Fruit fly (Drosophila melanogaster): ENCODE measurements around the gene CG17819.

Gene CG17819

DNA sequence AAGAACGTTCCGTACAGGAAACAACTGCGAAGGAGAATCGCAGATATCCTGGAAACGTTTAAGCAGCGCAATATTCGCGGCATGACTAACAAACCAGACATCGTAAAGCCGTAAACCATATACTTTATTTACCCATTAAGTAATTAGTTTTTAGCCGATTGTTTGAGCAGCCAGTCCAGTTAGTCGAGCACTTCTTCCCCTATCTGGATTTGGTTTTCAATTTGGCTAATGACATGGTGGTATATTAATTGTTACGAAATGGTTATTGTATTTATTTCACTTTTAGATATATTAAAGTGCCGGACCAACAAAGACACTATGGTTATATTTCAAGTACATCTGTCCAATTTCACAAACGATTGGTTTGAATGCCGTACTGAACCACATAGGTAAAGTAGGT, 41.7 kb downstream of the CG17819 start, which contains the start of gene Gr93b:
Gene Gr93b, minus strand, starts transcription at position 101 of the 400 bp plus-strand sequence.
- TF ChIP-seq CG8478 (optimal IDR thresholded peaks at IDR 0.05) = no peak
- TF ChIP-seq CTCF (optimal IDR thresholded peaks at IDR 0.05) = no peak

- no peak for TF ChIP-seq CG8478 (optimal IDR thresholded peaks at IDR 0.05)
- TF ChIP-seq CTCF (optimal IDR thresholded peaks at IDR 0.05) = no peak
These were observed 43.6 kb downstream of the CG17819 start for dm6 chr3R:21841474-21842376.

dm6 chr3R:21840432-21840831, 44.9 kb downstream of the CG17819 start:
- TF ChIP-seq CTCF (optimal IDR thresholded peaks at IDR 0.05) (no peak), CG8478 (optimal IDR thresholded peaks at IDR 0.05) (no peak)

DNA sequence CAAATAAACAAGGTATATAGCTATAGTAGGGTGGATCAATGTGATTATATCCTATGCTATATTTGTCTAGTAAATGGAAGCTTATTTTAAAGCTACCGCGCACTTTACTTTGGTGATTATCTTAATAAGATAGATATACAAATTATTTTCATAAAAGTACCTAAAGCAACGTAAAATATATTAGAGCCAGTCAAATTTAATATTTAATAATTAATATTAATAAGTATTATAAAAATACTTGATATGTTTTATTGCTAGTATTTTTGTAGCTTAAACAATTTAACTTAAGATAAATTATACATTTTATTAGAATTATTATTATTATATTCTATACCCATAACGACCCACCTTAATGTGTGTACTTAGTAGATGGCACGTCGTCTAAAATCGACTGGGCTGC, 45.7 kb downstream of the CG17819 start:
- no peak for TF ChIP-seq CG8478 (optimal IDR thresholded peaks at IDR 0.05)
- TF ChIP-seq CTCF (optimal IDR thresholded peaks at IDR 0.05) = no peak

DNA sequence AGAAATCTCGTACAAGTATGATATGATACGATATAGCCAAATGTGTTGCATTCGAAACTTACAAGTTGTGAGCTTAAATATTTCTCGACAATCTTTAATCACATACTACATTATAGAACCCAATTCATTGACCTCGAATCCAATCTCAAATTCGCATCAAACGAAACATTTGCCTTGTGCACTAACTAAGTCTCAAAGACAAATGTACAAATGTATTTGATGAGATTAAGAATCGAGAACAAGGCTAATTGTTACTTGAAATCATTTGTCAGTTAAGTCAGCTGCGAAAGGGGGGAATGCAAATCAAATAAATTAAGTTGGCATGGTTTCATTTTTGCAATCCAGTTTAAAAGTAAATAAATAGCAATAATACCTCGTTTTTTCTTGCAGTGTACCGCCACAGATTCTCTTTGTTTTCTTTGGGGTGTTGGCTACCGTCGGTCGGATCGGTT, 46.8 kb downstream of the CG17819 start:
- TF ChIP-seq CTCF (optimal IDR thresholded peaks at IDR 0.05) = no peak
- no peak for TF ChIP-seq CG8478 (optimal IDR thresholded peaks at IDR 0.05)

DNA sequence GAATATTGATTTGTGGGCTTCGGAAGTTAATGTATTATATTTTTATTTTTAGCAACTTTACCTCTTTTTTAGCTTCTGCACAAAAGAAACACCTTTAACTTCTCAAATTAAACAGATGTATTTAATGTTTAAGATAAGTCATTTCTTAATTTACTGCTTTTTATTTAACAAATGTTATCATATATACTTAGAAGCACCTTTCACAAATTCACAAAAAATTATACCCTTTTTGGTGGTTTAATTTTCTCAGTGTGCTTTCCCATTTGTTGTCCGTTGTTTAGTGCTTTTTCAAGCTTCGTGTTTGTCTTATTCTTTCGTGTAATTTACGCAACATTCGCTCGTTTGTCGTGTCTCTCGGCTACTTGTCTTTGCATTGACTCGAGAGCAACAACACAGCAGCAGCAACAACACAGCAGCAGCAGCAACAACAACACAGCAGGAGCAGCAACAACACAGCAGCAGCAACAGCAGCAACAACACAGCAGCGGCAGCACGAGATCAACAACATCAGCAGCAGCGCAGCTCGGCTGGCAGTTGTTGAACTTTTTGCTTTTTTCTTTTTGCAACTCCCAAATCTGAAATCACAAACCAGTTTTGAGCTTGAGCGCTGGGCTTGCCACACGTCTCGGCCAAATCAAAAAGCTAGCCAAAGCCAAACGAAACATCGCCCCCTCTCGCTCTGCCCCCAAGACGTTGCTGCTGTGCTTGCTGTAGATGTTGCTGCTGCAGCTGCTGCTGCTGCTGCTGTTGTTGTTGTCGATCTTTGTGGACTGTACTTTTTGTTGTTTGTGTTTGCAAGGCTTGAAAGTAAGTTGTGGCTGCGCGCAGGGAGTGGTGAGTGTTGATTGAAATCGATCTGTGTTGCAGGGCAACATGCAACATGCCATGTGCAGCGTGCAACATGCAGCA, 48.0 kb downstream of the CG17819 start:
- TF ChIP-seq CTCF (optimal IDR thresholded peaks at IDR 0.05) (no peak), CG8478 (optimal IDR thresholded peaks at IDR 0.05) (no peak)

DNA sequence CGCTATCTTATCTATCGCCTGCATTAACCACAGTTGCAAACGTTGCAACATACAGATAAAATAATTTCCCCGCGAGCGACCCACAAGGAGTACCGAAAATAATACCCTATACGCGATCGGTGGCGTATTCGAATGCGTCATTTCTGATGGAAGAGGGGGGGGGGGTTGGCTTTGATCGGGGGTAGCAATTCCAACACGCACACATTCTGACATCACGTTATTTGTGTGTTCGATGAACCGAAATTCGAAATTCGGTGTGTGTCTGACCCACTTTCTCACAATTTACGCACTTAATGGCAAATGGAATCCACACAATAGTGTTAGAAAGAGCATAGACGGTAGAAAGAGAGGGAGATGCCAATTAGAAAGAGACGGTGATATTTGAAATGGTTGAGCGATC, 48.7 kb downstream of the CG17819 start:
- no peak for TF ChIP-seq CTCF (optimal IDR thresholded peaks at IDR 0.05)
- no peak for TF ChIP-seq CG8478 (optimal IDR thresholded peaks at IDR 0.05)

dm6 chr3R:21836201-21836504, 49.2 kb downstream of the CG17819 start:
- TF ChIP-seq CTCF (optimal IDR thresholded peaks at IDR 0.05) (no peak), CG8478 (optimal IDR thresholded peaks at IDR 0.05) (no peak)

dm6 chr3R:21835388-21836200, 49.8 kb downstream of the CG17819 start:
- no peak for TF ChIP-seq CTCF (optimal IDR thresholded peaks at IDR 0.05)
- no peak for TF ChIP-seq CG8478 (optimal IDR thresholded peaks at IDR 0.05)

Data from S2 (cell line).